Fruit fly (Drosophila melanogaster): Measurements from ENCODE around the gene RhoGAP71E.

Gene RhoGAP71E

dm6 chr3L:15624097-15624496 lies 35.4 kb downstream of the RhoGAP71E start:
- peak in 1 of 2 experiments; percentile 19 for TF ChIP-seq Trl (optimal IDR thresholded peaks at IDR 0.05)
- TF ChIP-seq Trl (GFP tag; optimal IDR thresholded peaks at IDR 0.05) = no peak
- TF ChIP-seq pho (GFP tag; optimal IDR thresholded peaks at IDR 0.05) = no peak
- TF ChIP-seq CG2199 (GFP tag; IDR thresholded peaks at IDR 0.05) = no peak
- TF ChIP-seq seq (GFP tag; IDR thresholded peaks at IDR 0.05) = peak; percentile 74; the same call in 1 of the 2 replicates
- no peak for TF ChIP-seq CG8944 (GFP tag; optimal IDR thresholded peaks at IDR 0.05)
- no peak for TF ChIP-seq CG4404 (GFP tag; IDR thresholded peaks at IDR 0.05)
- no peak for TF ChIP-seq dysf (GFP tag; IDR thresholded peaks at IDR 0.05)
- no peak for TF ChIP-seq sim (GFP tag; IDR thresholded peaks at IDR 0.05)
- no peak for TF ChIP-seq dimm (GFP tag; IDR thresholded peaks at IDR 0.05)
- TF ChIP-seq CG4617 (GFP tag; optimal IDR thresholded peaks at IDR 0.05; ENCODE audit: borderline replicate concordance) = no peak
- no peak for TF ChIP-seq CG10654 (GFP tag; optimal IDR thresholded peaks at IDR 0.05)
- no peak for TF ChIP-seq CG7556 (GFP tag; optimal IDR thresholded peaks at IDR 0.05)
- TF ChIP-seq bcd (GFP tag; optimal IDR thresholded peaks at IDR 0.05) = no peak
- no peak for TF ChIP-seq crc (GFP tag; optimal IDR thresholded peaks at IDR 0.05)
- no peak for TF ChIP-seq trem (tag; optimal IDR thresholded peaks at IDR 0.05)
- no peak for TF ChIP-seq BtbVII (GFP tag; optimal IDR thresholded peaks at IDR 0.05)
- no peak for TF ChIP-seq sens-2 (GFP tag; IDR thresholded peaks at IDR 0.05)
- TF ChIP-seq lilli (GFP tag; optimal IDR thresholded peaks at IDR 0.05) = no peak
- no peak for TF ChIP-seq sima (GFP tag; optimal IDR thresholded peaks at IDR 0.05)
- no peak for TF ChIP-seq CG12769 (tag; optimal IDR thresholded peaks at IDR 0.05)
- TF ChIP-seq jumu (GFP tag; optimal IDR thresholded peaks at IDR 0.05) = no peak
- TF ChIP-seq trh (GFP tag; optimal IDR thresholded peaks at IDR 0.05) = no peak
- no peak for TF ChIP-seq CG17361 (GFP tag; IDR thresholded peaks at IDR 0.05)
- peak; percentile 17 for TF ChIP-seq abd-A (tag; optimal IDR thresholded peaks at IDR 0.05)
- no peak for TF ChIP-seq gem (tag; optimal IDR thresholded peaks at IDR 0.05)
- no peak for TF ChIP-seq D (optimal IDR thresholded peaks at IDR 0.05)
- no peak for TF ChIP-seq D (GFP tag; optimal IDR thresholded peaks at IDR 0.05)
- no peak for TF ChIP-seq gcm2 (GFP tag; optimal IDR thresholded peaks at IDR 0.05)
- TF ChIP-seq ara (GFP tag; IDR thresholded peaks at IDR 0.05) = no peak
- no peak for TF ChIP-seq z (GFP tag; IDR thresholded peaks at IDR 0.05)
- no peak for TF ChIP-seq Oli (tag; optimal IDR thresholded peaks at IDR 0.05)
- no peak for TF ChIP-seq Tbp (GFP tag; optimal IDR thresholded peaks at IDR 0.05)
- no peak for TF ChIP-seq cwo (GFP tag; optimal IDR thresholded peaks at IDR 0.05)
- TF ChIP-seq nau (GFP tag; optimal IDR thresholded peaks at IDR 0.05) = no peak
- no peak for TF ChIP-seq Lim3 (GFP tag; IDR thresholded peaks at IDR 0.05)
- TF ChIP-seq CG4820 (GFP tag; optimal IDR thresholded peaks at IDR 0.05) = no peak
- TF ChIP-seq her (GFP tag; optimal IDR thresholded peaks at IDR 0.05) = no peak
- no peak for TF ChIP-seq lbe (GFP tag; optimal IDR thresholded peaks at IDR 0.05)
- TF ChIP-seq Xrp1 (GFP tag; IDR thresholded peaks at IDR 0.05) = no peak
- no peak for TF ChIP-seq row (GFP tag; IDR thresholded peaks at IDR 0.05)
- no peak for TF ChIP-seq prd (optimal IDR thresholded peaks at IDR 0.05)
- TF ChIP-seq prd (GFP tag; IDR thresholded peaks at IDR 0.05) = no peak
- TF ChIP-seq MBD-R2 (GFP tag; IDR thresholded peaks at IDR 0.05) = no peak
- TF ChIP-seq CG8924 (tag; optimal IDR thresholded peaks at IDR 0.05) = peak; percentile 35
- no peak for TF ChIP-seq CG18599 (GFP tag; optimal IDR thresholded peaks at IDR 0.05)
- peak; percentile 72 for TF ChIP-seq pros (GFP tag; optimal IDR thresholded peaks at IDR 0.05)
- no peak for TF ChIP-seq CG7963 (GFP tag; IDR thresholded peaks at IDR 0.05; ENCODE audit: partially characterized antibody)
- no peak for TF ChIP-seq GATAe (GFP tag; conservative IDR thresholded peaks at IDR 0.05)
- TF ChIP-seq gsb-n (tag; optimal IDR thresholded peaks at IDR 0.05) = peak; percentile 27
- TF ChIP-seq shn (GFP tag; optimal IDR thresholded peaks at IDR 0.05) = no peak
- no peak for TF ChIP-seq tin (GFP tag; optimal IDR thresholded peaks at IDR 0.05)
- no peak for TF ChIP-seq cato (GFP tag; optimal IDR thresholded peaks at IDR 0.05; ENCODE audit: borderline replicate concordance)
- TF ChIP-seq psq (GFP tag; optimal IDR thresholded peaks at IDR 0.05) = no peak

Measured in whole organism, embryonic.